Fruit fly (Drosophila melanogaster) whole organism, embryonic: ENCODE results near the gene CG12522.

ENCODE experiments used
- CG10147 ChIP-seq: fragments of 200-800 bp; sonication (Bioruptor generic); optimal IDR thresholded peaks from 2 replicates; lab custom pipeline; 2019; ENCODE audit warnings: missing biosample characterization, mild to moderate bottlenecking, missing genetic modification characterization, moderate library complexity
- CG11456 ChIP-seq: fragments of 200-800 bp; sonication (Bioruptor generic); IDR thresholded peaks from 3 replicates; pipeline ENCODE4 v1.3.6; 2022; ENCODE audit warnings: missing biosample characterization, missing genetic modification characterization
- CG12299 ChIP-seq: fragments of 200-800 bp; sonication (Bioruptor generic); optimal IDR thresholded peaks from 2 replicates; lab custom pipeline; 2018; ENCODE audit warnings: missing biosample characterization, mild to moderate bottlenecking, missing genetic modification characterization
- CG12391 ChIP-seq: fragments of 200-800 bp; sonication (Bioruptor generic); optimal IDR thresholded peaks from 3 replicates; lab custom pipeline; 2018; ENCODE audit warnings: missing biosample characterization, mild to moderate bottlenecking, missing genetic modification characterization, moderate library complexity
- CG13123 ChIP-seq: fragments of 200-800 bp; sonication (Bioruptor generic); optimal IDR thresholded peaks from 2 replicates; lab custom pipeline; 2016; ENCODE audit warnings: missing biosample characterization, missing genetic modification characterization
- CG14860 ChIP-seq: fragments of 200-800 bp; sonication (Bioruptor generic); IDR thresholded peaks from 3 replicates; pipeline ENCODE4 v1.3.6; 2022; ENCODE audit warnings: missing biosample characterization, missing genetic modification characterization; ENCODE audit not compliant: partially characterized antibody
- CG1602 ChIP-seq: fragments of 200-800 bp; sonication (Bioruptor generic); optimal IDR thresholded peaks from 3 replicates; lab custom pipeline; 2016; ENCODE audit warnings: missing biosample characterization, missing genetic modification characterization
- CG16779 ChIP-seq: fragments of 200-800 bp; sonication (Bioruptor generic); IDR thresholded peaks from 2 replicates; pipeline ENCODE4 v1.3.6; 2022; ENCODE audit warnings: missing biosample characterization, missing genetic modification characterization
- CG17359 ChIP-seq: fragments of 200-800 bp; sonication (Bioruptor generic); optimal IDR thresholded peaks from 3 replicates; lab custom pipeline; 2018; ENCODE audit warnings: missing biosample characterization, mild to moderate bottlenecking, missing genetic modification characterization, moderate library complexity
- CG3847 ChIP-seq: fragments of 200-800 bp; sonication (Bioruptor generic); IDR thresholded peaks from 2 replicates; pipeline ENCODE4 v1.3.6; 2022; ENCODE audit warnings: missing biosample characterization, missing genetic modification characterization
- CG4730 ChIP-seq: fragments of 200-800 bp; sonication (Bioruptor generic); IDR thresholded peaks from 2 replicates; pipeline ENCODE4 v1.3.6; 2022; ENCODE audit warnings: missing biosample characterization, missing genetic modification characterization
- CG8359 ChIP-seq: fragments of 200-800 bp; sonication (Bioruptor generic); optimal IDR thresholded peaks from 2 replicates; lab custom pipeline; 2017; ENCODE audit warnings: missing biosample characterization, mild to moderate bottlenecking, missing genetic modification characterization, borderline replicate concordance
- CG8388 ChIP-seq: fragments of 200-800 bp; sonication (Bioruptor generic); optimal IDR thresholded peaks from 2 replicates; lab custom pipeline; 2019; ENCODE audit warnings: missing biosample characterization, mild to moderate bottlenecking, missing genetic modification characterization, moderate library complexity
- CG8924 ChIP-seq: fragments of 200-800 bp; optimal IDR thresholded peaks from 3 replicates; lab custom pipeline; 2019; ENCODE audit warnings: missing biosample characterization, mild to moderate bottlenecking, missing genetic modification characterization, moderate library complexity
- CG9797 ChIP-seq: fragments of 200-800 bp; sonication (Bioruptor generic); optimal IDR thresholded peaks from 3 replicates; lab custom pipeline; 2018; ENCODE audit warnings: missing biosample characterization, mild to moderate bottlenecking, missing genetic modification characterization
- Dref ChIP-seq: fragments of 200-800 bp; sonication (Bioruptor generic); IDR thresholded peaks from 2 replicates; pipeline ENCODE4 v1.3.6; 2022; ENCODE audit warnings: missing biosample characterization, missing genetic modification characterization
- Gsc ChIP-seq: fragments of 200-800 bp; sonication (Bioruptor generic); IDR thresholded peaks from 2 replicates; pipeline ENCODE4 v1.3.6; 2022; ENCODE audit warnings: missing biosample characterization, missing genetic modification characterization
- HHEX ChIP-seq: fragments of 200-800 bp; sonication (Bioruptor generic); optimal IDR thresholded peaks from 3 replicates; lab custom pipeline; 2017; ENCODE audit warnings: missing biosample characterization, mild to moderate bottlenecking, missing genetic modification characterization, missing genetic modification reagents
- HmgZ ChIP-seq: fragments of 200-800 bp; sonication (Bioruptor generic); optimal IDR thresholded peaks from 2 replicates; lab custom pipeline; 2018; ENCODE audit warnings: missing biosample characterization, mild to moderate bottlenecking, missing genetic modification characterization
- Hr39 ChIP-seq: fragments of >200 bp; optimal IDR thresholded peaks from 2 replicates; lab custom pipeline; 2017
- Jarid2 ChIP-seq: fragments of 200-800 bp; sonication (Bioruptor generic); optimal IDR thresholded peaks from 3 replicates; lab custom pipeline; 2017; ENCODE audit warnings: mild to moderate bottlenecking, missing biosample characterization, missing genetic modification reagents, missing genetic modification characterization
- NFAT ChIP-seq: fragments of 200-800 bp; sonication (Bioruptor generic); IDR thresholded peaks from 2 replicates; pipeline ENCODE4 v1.3.6; 2022; ENCODE audit warnings: missing biosample characterization, missing genetic modification characterization
- Nf-YA ChIP-seq: fragments of 200-800 bp; sonication (Bioruptor generic); IDR thresholded peaks from 2 replicates; pipeline ENCODE4 v1.3.6; 2022; ENCODE audit warnings: missing biosample characterization, missing genetic modification characterization
- Rfx ChIP-seq: fragments of 200-800 bp; sonication (Bioruptor generic); IDR thresholded peaks from 2 replicates; pipeline ENCODE4 v1.3.6; 2022; ENCODE audit warnings: missing biosample characterization, missing genetic modification characterization
- Side ChIP-seq: fragments of 200-800 bp; sonication (Bioruptor generic); optimal IDR thresholded peaks from 2 replicates; lab custom pipeline; 2016; ENCODE audit warnings: missing biosample characterization, missing genetic modification characterization
- chn ChIP-seq: fragments of 200-800 bp; sonication (Bioruptor generic); optimal IDR thresholded peaks from 2 replicates; lab custom pipeline; 2016; ENCODE audit warnings: missing biosample characterization, missing genetic modification characterization
- corto ChIP-seq: fragments of 200-800 bp; sonication (Bioruptor generic); optimal IDR thresholded peaks from 2 replicates; lab custom pipeline; 2016; ENCODE audit warnings: missing biosample characterization, mild to moderate bottlenecking, missing genetic modification characterization, moderate library complexity
- dan ChIP-seq: fragments of 200-800 bp; sonication (Bioruptor generic); IDR thresholded peaks from 2 replicates; pipeline ENCODE4 v1.3.6; 2022; ENCODE audit warnings: missing biosample characterization, missing genetic modification characterization
- dm ChIP-seq: fragments of 200-800 bp; sonication (Bioruptor generic); optimal IDR thresholded peaks from 3 replicates; lab custom pipeline; 2016; ENCODE audit warnings: missing biosample characterization, missing genetic modification characterization
- dmrt99B ChIP-seq: fragments of 200-800 bp; sonication (Bioruptor generic); optimal IDR thresholded peaks from 2 replicates; lab custom pipeline; 2018; ENCODE audit warnings: missing biosample characterization, mild to moderate bottlenecking, missing genetic modification characterization, moderate library complexity
- emc ChIP-seq: fragments of 200-800 bp; sonication (Bioruptor generic); optimal IDR thresholded peaks from 2 replicates; lab custom pipeline; 2016; ENCODE audit warnings: missing biosample characterization, missing genetic modification characterization
- ewg ChIP-seq: fragments of 200-800 bp; sonication (Bioruptor generic); optimal IDR thresholded peaks from 3 replicates; lab custom pipeline; 2017; ENCODE audit warnings: mild to moderate bottlenecking, missing biosample characterization, missing genetic modification reagents, missing genetic modification characterization
- ftz-f1 ChIP-seq: fragments of 200-800 bp; sonication (Bioruptor generic); optimal IDR thresholded peaks from 2 replicates; lab custom pipeline; 2016; ENCODE audit warnings: missing biosample characterization, missing genetic modification characterization
- her ChIP-seq: fragments of 200-800 bp; sonication (Bioruptor generic); optimal IDR thresholded peaks from 2 replicates; lab custom pipeline; 2016; ENCODE audit warnings: missing biosample characterization, missing genetic modification characterization
- hth ChIP-seq: fragments of >200 bp; optimal IDR thresholded peaks from 2 replicates; lab custom pipeline; 2017; ENCODE audit warnings: inconsistent platforms
- inv ChIP-seq: fragments of 200-800 bp; sonication (Bioruptor generic); IDR thresholded peaks from 2 replicates; pipeline ENCODE4 v1.3.6; 2022; ENCODE audit warnings: missing biosample characterization, missing genetic modification characterization; ENCODE audit not compliant: partially characterized antibody
- jumu ChIP-seq: fragments of 200-800 bp; sonication (Bioruptor generic); optimal IDR thresholded peaks from 3 replicates; lab custom pipeline; 2016; ENCODE audit warnings: missing biosample characterization, missing genetic modification characterization
- knrl ChIP-seq: fragments of 200-800 bp; sonication (Bioruptor generic); IDR thresholded peaks from 3 replicates; pipeline ENCODE4 v1.3.6; 2022; ENCODE audit warnings: missing biosample characterization, missing genetic modification characterization; ENCODE audit not compliant: partially characterized antibody
- lab ChIP-seq: fragments of 200-800 bp; sonication (Bioruptor generic); optimal IDR thresholded peaks from 3 replicates; lab custom pipeline; 2017; ENCODE audit warnings: missing biosample characterization, missing genetic modification characterization, mild to moderate bottlenecking, moderate library complexity, missing genetic modification reagents
- lilli ChIP-seq: fragments of 200-800 bp; sonication (Bioruptor generic); optimal IDR thresholded peaks from 3 replicates; lab custom pipeline; 2016; ENCODE audit warnings: missing biosample characterization, missing genetic modification characterization
- luna ChIP-seq: fragments of 200-800 bp; sonication (Bioruptor generic); optimal IDR thresholded peaks from 2 replicates; lab custom pipeline; 2016; ENCODE audit warnings: missing biosample characterization, missing genetic modification characterization
- mam ChIP-seq: fragments of 200-800 bp; sonication (Bioruptor generic); optimal IDR thresholded peaks from 3 replicates; lab custom pipeline; 2016; ENCODE audit warnings: missing biosample characterization, missing genetic modification characterization
- sd ChIP-seq: fragments of 200-800 bp; sonication (Bioruptor generic); optimal IDR thresholded peaks from 3 replicates; lab custom pipeline; 2018; ENCODE audit warnings: missing biosample characterization, mild to moderate bottlenecking, missing genetic modification characterization, moderate library complexity
- shn ChIP-seq: fragments of 200-800 bp; sonication (Bioruptor generic); optimal IDR thresholded peaks from 3 replicates; lab custom pipeline; 2016; ENCODE audit warnings: missing biosample characterization, missing genetic modification characterization
- slbo ChIP-seq: fragments of 200-800 bp; sonication (Bioruptor generic); IDR thresholded peaks from 2 replicates; pipeline ENCODE4 v1.3.6; 2022; ENCODE audit warnings: missing biosample characterization, missing genetic modification characterization
- stc ChIP-seq: fragments of 200-800 bp; sonication (Bioruptor generic); IDR thresholded peaks from 2 replicates; pipeline ENCODE4 v1.3.6; 2022; ENCODE audit warnings: missing biosample characterization, missing genetic modification characterization
- tin ChIP-seq: fragments of 200-800 bp; sonication (Bioruptor generic); optimal IDR thresholded peaks from 3 replicates; lab custom pipeline; 2016; ENCODE audit warnings: missing biosample characterization, missing genetic modification characterization
- trem ChIP-seq: fragments of 200-800 bp; optimal IDR thresholded peaks from 3 replicates; lab custom pipeline; 2019; ENCODE audit warnings: missing biosample characterization, mild to moderate bottlenecking, missing genetic modification characterization, moderate library complexity
- trh ChIP-seq: fragments of 200-800 bp; sonication (Bioruptor generic); optimal IDR thresholded peaks from 2 replicates; lab custom pipeline; 2016; ENCODE audit warnings: missing biosample characterization, missing genetic modification characterization
- zfh2 ChIP-seq: fragments of 200-800 bp; sonication (Bioruptor generic); optimal IDR thresholded peaks from 2 replicates; lab custom pipeline; 2016; ENCODE audit warnings: missing biosample characterization, missing genetic modification characterization

The CG12522 gene

DNA sequence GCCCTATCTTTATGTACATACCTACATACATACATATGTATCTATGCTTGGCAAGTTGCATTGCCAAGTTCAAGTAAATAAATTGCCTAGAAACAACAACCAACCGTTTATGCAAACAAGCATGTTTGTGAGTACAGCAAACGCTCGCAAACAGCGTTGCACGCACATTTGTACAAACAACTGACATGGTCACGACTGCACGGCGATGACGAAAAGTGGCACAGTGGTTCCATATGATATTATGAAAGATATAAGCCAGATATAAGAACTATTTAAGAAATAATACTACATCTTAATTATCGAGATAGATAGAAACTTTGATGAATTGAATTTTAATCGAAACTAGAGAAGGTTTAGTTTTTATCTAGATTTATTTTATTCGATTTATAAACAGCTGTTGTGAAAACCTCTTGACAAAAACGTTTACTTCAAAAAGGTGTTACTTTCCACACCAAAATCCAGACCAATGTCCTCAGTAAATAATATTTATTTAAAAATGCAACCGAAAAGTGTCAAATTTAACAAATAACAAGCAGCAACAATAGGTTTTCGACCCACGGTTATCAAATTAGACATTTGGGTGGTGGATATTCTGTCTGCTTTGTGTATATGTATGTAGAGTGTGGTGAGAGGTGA lies 18.1 kb upstream of the CG12522 start (continued):
- TF ChIP-seq Jarid2 (GFP tag; lab: Kevin White, UChicago), result peak; percentile 75
- TF ChIP-seq Rfx, result peak; percentile 58
- peak; percentile 65 for TF ChIP-seq CG3847 (GFP tag; lab: Robert Waterston, UW)
- peak; percentile 84 for TF ChIP-seq chn (GFP tag; lab: Kevin White, UChicago)
- TF ChIP-seq Hr39 (lab: Kevin White, UChicago), result no peak
- TF ChIP-seq CG17359 (tag; lab: Kevin White, UChicago), result peak; percentile 75
- peak; percentile 47; the same call in 1 of the 3 replicates for TF ChIP-seq CG14860 (GFP tag; lab: Robert Waterston, UW)
- peak; percentile 87 for TF ChIP-seq HHEX (GFP tag; lab: Kevin White, UChicago)
- no peak for TF ChIP-seq NFAT
- TF ChIP-seq sd (tag; lab: Kevin White, UChicago), result peak; percentile 73
- peak; percentile 87 for TF ChIP-seq tin (GFP tag; lab: Kevin White, UChicago)
- peak; percentile 44; the same call in 1 of the 2 replicates for TF ChIP-seq slbo (GFP tag; lab: Robert Waterston, UW)
- peak; percentile 87 for TF ChIP-seq CG1602 (GFP tag; lab: Kevin White, UChicago)
- TF ChIP-seq luna, result no peak
- peak; percentile 49 for TF ChIP-seq CG4730 (GFP tag; lab: Robert Waterston, UW)
- TF ChIP-seq zfh2, result peak; percentile 46
- TF ChIP-seq CG8924 (tag; lab: Kevin White, UChicago), result peak; percentile 97
- TF ChIP-seq CG12391 (tag; lab: Kevin White, UChicago), result peak; percentile 96
- peak; percentile 49 for TF ChIP-seq corto (GFP tag; lab: Kevin White, UChicago)
- TF ChIP-seq ftz-f1 (GFP tag; lab: Kevin White, UChicago), result no peak
- peak; percentile 44; the same call in 1 of the 3 replicates for TF ChIP-seq knrl (GFP tag; lab: Robert Waterston, UW)
- TF ChIP-seq trh, result peak; percentile 76
- peak; percentile 75 for TF ChIP-seq CG13123
- TF ChIP-seq mam (GFP tag; lab: Kevin White, UChicago), result peak; percentile 71
- TF ChIP-seq emc (GFP tag; lab: Kevin White, UChicago), result peak; percentile 46
- TF ChIP-seq CG12299 (tag; lab: Kevin White, UChicago), result peak; percentile 80
- peak; percentile 94 for TF ChIP-seq dmrt99B (tag; lab: Kevin White, UChicago)
- TF ChIP-seq Gsc (GFP tag; lab: Robert Waterston, UW), result peak; percentile 44; the same call in 1 of the 2 replicates
- peak; percentile 77 for TF ChIP-seq Side (GFP tag; lab: Kevin White, UChicago)
- TF ChIP-seq trem (tag; lab: Kevin White, UChicago), result peak; percentile 49
- peak; percentile 71 for TF ChIP-seq CG8359
- peak; percentile 39 for TF ChIP-seq CG9797 (GFP tag; lab: Kevin White, UChicago)
- peak; percentile 89 for TF ChIP-seq lilli (GFP tag; lab: Kevin White, UChicago)
- TF ChIP-seq dan, result no peak; the same call in 1 of the 2 replicates
- no peak for TF ChIP-seq CG11456
- peak; percentile 77 for TF ChIP-seq HmgZ (tag; lab: Kevin White, UChicago)
- TF ChIP-seq stc (GFP tag; lab: Robert Waterston, UW), result peak; percentile 69
- TF ChIP-seq jumu, result peak; percentile 68
- peak; percentile 89 for TF ChIP-seq lab (GFP tag; lab: Kevin White, UChicago)
- peak; percentile 67 for TF ChIP-seq shn (GFP tag; lab: Kevin White, UChicago)
- peak; percentile 54 for TF ChIP-seq her (GFP tag; lab: Kevin White, UChicago)
- TF ChIP-seq inv (GFP tag; lab: Robert Waterston, UW), result no peak; the same call in 1 of the 2 replicates
- peak; percentile 90 for TF ChIP-seq CG8388 (GFP tag; lab: Kevin White, UChicago)
- TF ChIP-seq hth (lab: Kevin White, UChicago), result no peak
- TF ChIP-seq ewg (GFP tag; lab: Kevin White, UChicago), result peak; percentile 86
- no peak for TF ChIP-seq Dref
- no peak for TF ChIP-seq CG16779 (GFP tag; lab: Robert Waterston, UW)
- TF ChIP-seq dm, result peak; percentile 75
- TF ChIP-seq Nf-YA (GFP tag; lab: Robert Waterston, UW), result peak; percentile 82
- peak; percentile 88 for TF ChIP-seq CG10147 (GFP tag; lab: Kevin White, UChicago)
